Fruit fly (Drosophila melanogaster): ENCODE measurements around the gene CG11380.

CG11380 gene

dm6 chrX:1234817-1235617 lies 43.9 kb downstream of the CG11380 start (continued):
- TF ChIP-seq C15 (GFP tag; IDR thresholded peaks at IDR 0.05) (peak; percentile 51; the same call in 1 of the 3 replicates), CG17361 (GFP tag; IDR thresholded peaks at IDR 0.05) (peak; percentile 82), CG7963 (GFP tag; IDR thresholded peaks at IDR 0.05; ENCODE audit: partially characterized antibody) (no peak), mam (GFP tag; optimal IDR thresholded peaks at IDR 0.05) (peak; percentile 44), CG1602 (GFP tag; optimal IDR thresholded peaks at IDR 0.05) (peak; percentile 67), Eip74EF (GFP tag; optimal IDR thresholded peaks at IDR 0.05) (peak in 1 of 2 experiments; percentile 69), CG32532 (GFP tag; IDR thresholded peaks at IDR 0.05) (peak; percentile 76), E2f2 (GFP tag; IDR thresholded peaks at IDR 0.05) (peak; percentile 50; the same call in 1 of the 2 replicates), exex (tag; optimal IDR thresholded peaks at IDR 0.05) (peak; percentile 31), CG33213 (GFP tag; optimal IDR thresholded peaks at IDR 0.05) (peak; percentile 66), pnt (GFP tag; optimal IDR thresholded peaks at IDR 0.05) (peak; percentile 61), Neu2 (GFP tag; optimal IDR thresholded peaks at IDR 0.05; ENCODE audit: borderline replicate concordance) (no peak), Opbp (GFP tag; IDR thresholded peaks at IDR 0.05; ENCODE audit: partially characterized antibody) (0 out of 3 replicates have a peak, but pooled peaks have one; percentile 37), Deaf1 (tag; optimal IDR thresholded peaks at IDR 0.05) (peak; percentile 33), Atf6 (GFP tag; IDR thresholded peaks at IDR 0.05) (peak; percentile 81), mld (GFP tag; IDR thresholded peaks at IDR 0.05; ENCODE audit: partially characterized antibody) (no peak), Asciz (GFP tag; optimal IDR thresholded peaks at IDR 0.05) (peak; percentile 68), gce (GFP tag; IDR thresholded peaks at IDR 0.05) (peak; percentile 75; the same call in 2 of the 3 replicates), prd (optimal IDR thresholded peaks at IDR 0.05) (no peak), prd (GFP tag; IDR thresholded peaks at IDR 0.05) (peak; percentile 90), CG6689 (GFP tag; IDR thresholded peaks at IDR 0.05) (peak; percentile 82), CG9215 (GFP tag; IDR thresholded peaks at IDR 0.05) (peak; percentile 64), tup (GFP tag; optimal IDR thresholded peaks at IDR 0.05) (peak; percentile 62), CG4360 (GFP tag; IDR thresholded peaks at IDR 0.05) (peak; percentile 15; the same call in 1 of the 2 replicates), CG12219 (GFP tag; optimal IDR thresholded peaks at IDR 0.05) (peak; percentile 77), NC2α (GFP tag; optimal IDR thresholded peaks at IDR 0.05) (peak; percentile 15), Xbp1 (GFP tag; optimal IDR thresholded peaks at IDR 0.05) (peak; percentile 62), hth (optimal IDR thresholded peaks at IDR 0.05) (no peak), gcm (GFP tag; optimal IDR thresholded peaks at IDR 0.05) (peak; percentile 73), CG12744 (GFP tag; optimal IDR thresholded peaks at IDR 0.05) (peak; percentile 64), CG13123 (GFP tag; optimal IDR thresholded peaks at IDR 0.05) (peak; percentile 22), Vsx1 (GFP tag; optimal IDR thresholded peaks at IDR 0.05) (peak; percentile 63), klu (GFP tag; IDR thresholded peaks at IDR 0.05) (peak; percentile 47; the same call in 1 of the 2 replicates), Abd-B (GFP tag; optimal IDR thresholded peaks at IDR 0.05) (peak; percentile 75), lab (GFP tag; optimal IDR thresholded peaks at IDR 0.05) (peak; percentile 79), CG1832 (GFP tag; optimal IDR thresholded peaks at IDR 0.05) (no peak), ewg (GFP tag; optimal IDR thresholded peaks at IDR 0.05) (peak; percentile 88), CG17568 (GFP tag; optimal IDR thresholded peaks at IDR 0.05) (peak; percentile 67), CG15696 (tag; optimal IDR thresholded peaks at IDR 0.05) (peak; percentile 80), CG13424 (tag; optimal IDR thresholded peaks at IDR 0.05) (peak; percentile 83), Lpt (GFP tag; optimal IDR thresholded peaks at IDR 0.05) (no peak), ash1 (GFP tag; optimal IDR thresholded peaks at IDR 0.05) (no peak), wor (GFP tag; IDR thresholded peaks at IDR 0.05) (peak; percentile 54; the same call in 1 of the 2 replicates), Ets97D (GFP tag; optimal IDR thresholded peaks at IDR 0.05) (peak; percentile 8), fd64A (GFP tag; optimal IDR thresholded peaks at IDR 0.05) (peak; percentile 68), Sry-β (GFP tag; optimal IDR thresholded peaks at IDR 0.05) (peak; percentile 1), CG17186 (GFP tag; optimal IDR thresholded peaks at IDR 0.05) (peak; percentile 26), CG10267 (tag; optimal IDR thresholded peaks at IDR 0.05) (peak; percentile 79)
